Worm (Caenorhabditis elegans) whole organism, L1 larva: ENCODE data around the gene C33D3.4.
A peak's percentile ranks its signal among the peaks of the same experiment; 100 is the strongest.

Experiments used
- ama-1 ChIP-seq: fragments of 150-350 bp; optimal IDR thresholded peaks from 2 replicates; lab custom pipeline; 2014
- blmp-1 ChIP-seq: fragments of 150-350 bp; optimal IDR thresholded peaks from 2 replicates; lab custom pipeline; 2014; ENCODE audit warnings: missing biosample characterization, missing genetic modification characterization
- elt-3 ChIP-seq, 6 experiments: fragments of 150-350 bp in 1 of 6; sonication (generic microtip); optimal IDR thresholded peaks; 2 replicates each; lab custom pipeline; 2017 to 2018; ENCODE audit warnings: missing biosample characterization in 6 of 6, missing genetic modification characterization in 6 of 6, inconsistent platforms in 1 of 6
- ets-5 ChIP-seq: fragments of 200-800 bp; sonication (Bioruptor generic); IDR thresholded peaks from 2 replicates; pipeline ENCODE4 v1.3.6; 2022; ENCODE audit warnings: missing genetic modification characterization, missing compliant biosample characterization
- fkh-10 ChIP-seq: sonication (generic microtip); optimal IDR thresholded peaks from 2 replicates; lab custom pipeline; 2017; ENCODE audit warnings: missing biosample characterization, missing genetic modification reagents, missing genetic modification characterization
- lin-14 ChIP-seq: fragments of 200-800 bp; sonication (Bioruptor generic); optimal IDR thresholded peaks from 2 replicates; lab custom pipeline; 2018; ENCODE audit warnings: mild to moderate bottlenecking, missing genetic modification characterization, moderate library complexity, missing compliant biosample characterization
- lin-39 ChIP-seq: fragments of 150-350 bp; optimal IDR thresholded peaks from 2 replicates; lab custom pipeline; 2014; ENCODE audit warnings: missing biosample characterization, missing genetic modification reagents, missing genetic modification characterization
- mdl-1 ChIP-seq, 2 experiments: fragments of 150-350 bp; optimal IDR thresholded peaks; 2 replicates each; lab custom pipeline; 2014 to 2017; ENCODE audit warnings: missing biosample characterization in 2 of 2, missing genetic modification characterization in 2 of 2, inconsistent platforms in 1 of 2
- mep-1 ChIP-seq: fragments of 150-350 bp; optimal IDR thresholded peaks from 2 replicates; lab custom pipeline; 2014; ENCODE audit warnings: missing biosample characterization, missing genetic modification characterization
- nhr-12 ChIP-seq: sonication (generic microtip); optimal IDR thresholded peaks from 2 replicates; lab custom pipeline; 2017; ENCODE audit warnings: missing biosample characterization, missing genetic modification characterization
- unc-62 ChIP-seq: fragments of 150-350 bp; optimal IDR thresholded peaks from 2 replicates; lab custom pipeline; 2014; ENCODE audit warnings: missing biosample characterization, missing genetic modification reagents, missing genetic modification characterization

DNA sequence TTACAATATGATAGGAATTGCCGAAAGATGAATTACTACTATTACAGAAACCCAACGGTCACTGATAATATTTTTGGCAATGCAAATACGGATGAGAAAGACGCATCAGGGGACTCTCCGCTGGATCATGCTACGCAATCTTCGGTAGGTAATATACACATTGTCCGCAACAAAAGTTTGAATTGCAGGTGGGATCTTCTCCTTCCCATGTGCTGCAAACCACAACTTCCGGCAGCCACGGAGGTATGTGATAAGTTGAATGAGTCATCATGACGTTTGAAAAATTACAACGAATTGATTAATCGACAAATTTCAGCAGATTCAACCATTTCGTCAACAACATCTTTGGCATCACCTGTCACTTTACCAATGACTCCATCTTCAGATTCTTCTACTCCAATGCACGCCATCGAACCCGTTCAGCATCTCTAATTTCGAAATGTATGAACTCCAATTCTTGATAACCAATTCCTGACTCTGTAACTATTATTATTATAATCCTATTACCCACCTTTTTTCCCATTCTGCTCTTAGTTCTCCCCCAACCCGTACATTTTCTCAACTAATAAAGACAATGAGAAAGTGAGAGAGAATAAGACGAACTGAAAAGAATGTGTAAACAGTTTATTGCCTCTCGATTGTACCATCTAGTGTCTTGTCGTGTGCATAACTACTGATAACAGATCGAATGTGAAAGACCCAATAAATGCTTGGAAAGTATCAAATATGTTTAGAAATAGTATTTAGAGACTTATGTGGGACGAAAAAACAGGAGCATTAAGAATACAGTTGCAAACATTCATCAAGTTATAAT is 11.5 kb upstream of the C33D3.4 start:
- TF ChIP-seq ama-1: no peak
- no peak for TF ChIP-seq unc-62 (GFP tag; lab: Kevin White, UChicago)
- TF ChIP-seq fkh-10: no peak
- no peak for TF ChIP-seq elt-3 (tag; optimal IDR thresholded peaks at IDR 0.05; lab: Kevin White, UChicago)
- TF ChIP-seq lin-39 (tag; lab: Kevin White, UChicago): no peak
- no peak for TF ChIP-seq nhr-12 (tag; lab: Kevin White, UChicago)
- peak; percentile 9 for TF ChIP-seq lin-14 (GFP tag; lab: Kevin White, UChicago)
- TF ChIP-seq mep-1 (tag; lab: Kevin White, UChicago): no peak
- no peak for TF ChIP-seq mdl-1 (tag; optimal IDR thresholded peaks at IDR 0.05; lab: Kevin White, UChicago)
- TF ChIP-seq blmp-1 (tag; lab: Kevin White, UChicago): no peak
- no peak for TF ChIP-seq ets-5 (GFP tag; lab: Robert Waterston, UW)
